Worm (Caenorhabditis elegans) whole organism, L2 larva: Measurements from ENCODE around the gene strm-1.

Experiments
- egl-27 ChIP-seq: sonication (generic microtip); optimal IDR thresholded peaks from 3 replicates; lab custom pipeline; 2017; ENCODE audit warnings: missing biosample characterization, missing genetic modification reagents, missing genetic modification characterization
- fos-1 ChIP-seq: fragments of 150-350 bp; optimal IDR thresholded peaks from 2 replicates; lab custom pipeline; 2014; ENCODE audit warnings: missing biosample characterization, missing genetic modification characterization
- lin-39 ChIP-seq: fragments of 150-350 bp; optimal IDR thresholded peaks from 2 replicates; lab custom pipeline; 2014; ENCODE audit warnings: missing biosample characterization, missing genetic modification reagents, missing genetic modification characterization
- mdl-1 ChIP-seq, 2 experiments: fragments of 150-350 bp in 1 of 2; sonication (generic microtip) in 1 of 2; optimal IDR thresholded peaks; 2 replicates each; lab custom pipeline; 2017; ENCODE audit warnings: missing biosample characterization in 2 of 2, missing genetic modification characterization in 2 of 2
- nhr-25 ChIP-seq: fragments of 150-350 bp; sonication (generic microtip); optimal IDR thresholded peaks from 3 replicates; lab custom pipeline; 2014; ENCODE audit warnings: missing biosample characterization, missing genetic modification characterization
- snpc-4 ChIP-seq: fragments of 150-350 bp; optimal IDR thresholded peaks from 2 replicates; lab custom pipeline; 2014; ENCODE audit warnings: missing biosample characterization, missing genetic modification characterization
- unc-62 ChIP-seq: fragments of 150-350 bp; optimal IDR thresholded peaks from 2 replicates; lab custom pipeline; 2014; ENCODE audit warnings: missing biosample characterization, missing genetic modification reagents, missing genetic modification characterization

ce11 chrIII:2410925-2411450 is 9.1 kb downstream of the strm-1 start, which contains the start of gene mrpl-30:
- TF ChIP-seq egl-27 (tag; lab: Kevin White, UChicago): no peak
- no peak for TF ChIP-seq mdl-1 (tag; optimal IDR thresholded peaks at IDR 0.05; lab: Kevin White, UChicago)
- TF ChIP-seq snpc-4: no peak
- no peak for TF ChIP-seq fos-1
- TF ChIP-seq nhr-25: no peak
- TF ChIP-seq lin-39 (tag; lab: Kevin White, UChicago): no peak
- no peak for TF ChIP-seq unc-62
